Fruit fly (Drosophila melanogaster) whole organism, embryonic: ENCODE measurements around the gene Zip89B.
A peak's percentile ranks its signal among the peaks of the same experiment; 100 is the strongest.

ENCODE experiments used
- Ada2b ChIP-seq: fragments of 200-800 bp; sonication (Bioruptor generic); IDR thresholded peaks from 2 replicates; pipeline ENCODE4 v1.3.6; 2022; ENCODE audit warnings: missing biosample characterization, missing genetic modification characterization
- Adf1 ChIP-seq: fragments of 200-800 bp; sonication (Bioruptor generic); IDR thresholded peaks from 2 replicates; pipeline ENCODE4 v1.3.6; 2022; ENCODE audit warnings: missing biosample characterization, missing genetic modification characterization
- Asciz ChIP-seq: fragments of 200-800 bp; sonication (Bioruptor generic); optimal IDR thresholded peaks from 2 replicates; lab custom pipeline; 2017; ENCODE audit warnings: missing biosample characterization, mild to moderate bottlenecking, missing genetic modification characterization, missing genetic modification reagents
- Blimp-1 ChIP-seq: fragments of 200-800 bp; sonication (Bioruptor generic); optimal IDR thresholded peaks from 3 replicates; lab custom pipeline; 2018; ENCODE audit warnings: missing biosample characterization, missing genetic modification characterization, mild to moderate bottlenecking, moderate library complexity, missing genetic modification reagents
- CG10267 ChIP-seq: fragments of 200-800 bp; sonication (Bioruptor generic); optimal IDR thresholded peaks from 2 replicates; lab custom pipeline; 2018; ENCODE audit warnings: missing biosample characterization, mild to moderate bottlenecking, missing genetic modification characterization, moderate library complexity
- CG10321 ChIP-seq: fragments of 200-800 bp; sonication (Bioruptor generic); IDR thresholded peaks from 2 replicates; pipeline ENCODE4 v1.3.6; 2022; ENCODE audit warnings: missing biosample characterization, missing genetic modification characterization
- CG11696 ChIP-seq: fragments of 200-800 bp; sonication (Bioruptor generic); IDR thresholded peaks from 2 replicates; pipeline ENCODE4 v1.3.6; 2022; ENCODE audit warnings: missing biosample characterization, missing genetic modification characterization
- CG12769 ChIP-seq: fragments of 200-800 bp; sonication (Bioruptor generic); optimal IDR thresholded peaks from 2 replicates; lab custom pipeline; 2019; ENCODE audit warnings: missing biosample characterization, mild to moderate bottlenecking, missing genetic modification characterization, moderate library complexity
- CG13624 ChIP-seq: fragments of 200-800 bp; sonication (Bioruptor generic); optimal IDR thresholded peaks from 2 replicates; lab custom pipeline; 2016; ENCODE audit warnings: missing biosample characterization, missing genetic modification characterization
- CG13894 ChIP-seq: fragments of 200-800 bp; sonication (Bioruptor generic); optimal IDR thresholded peaks from 3 replicates; lab custom pipeline; 2018; ENCODE audit warnings: missing biosample characterization, mild to moderate bottlenecking, missing genetic modification characterization, moderate library complexity
- CG14441 ChIP-seq: fragments of 200-800 bp; sonication (Bioruptor generic); IDR thresholded peaks from 2 replicates; pipeline ENCODE4 v1.3.6; 2022; ENCODE audit warnings: missing biosample characterization, missing genetic modification characterization
- CG1529 ChIP-seq: fragments of 200-800 bp; sonication (Bioruptor generic); optimal IDR thresholded peaks from 3 replicates; lab custom pipeline; 2018; ENCODE audit warnings: missing biosample characterization, missing genetic modification characterization
- CG17385 ChIP-seq: fragments of 200-800 bp; sonication (Bioruptor generic); optimal IDR thresholded peaks from 3 replicates; lab custom pipeline; 2018; ENCODE audit warnings: missing biosample characterization, mild to moderate bottlenecking, missing genetic modification characterization
- CG17802 ChIP-seq: fragments of 200-800 bp; sonication (Bioruptor generic); optimal IDR thresholded peaks from 2 replicates; lab custom pipeline; 2018; ENCODE audit warnings: missing biosample characterization, mild to moderate bottlenecking, missing genetic modification characterization, moderate library complexity
- CG18476 ChIP-seq: fragments of 200-800 bp; sonication (Bioruptor generic); optimal IDR thresholded peaks from 2 replicates; lab custom pipeline; 2016; ENCODE audit warnings: missing biosample characterization, mild to moderate bottlenecking, missing genetic modification characterization
- CG2678 ChIP-seq: fragments of 200-800 bp; sonication (Bioruptor generic); optimal IDR thresholded peaks from 3 replicates; lab custom pipeline; 2019; ENCODE audit warnings: missing biosample characterization, mild to moderate bottlenecking, missing genetic modification characterization, moderate library complexity
- CG3065 ChIP-seq: fragments of 200-800 bp; sonication (Bioruptor generic); optimal IDR thresholded peaks from 2 replicates; lab custom pipeline; 2016; ENCODE audit warnings: missing biosample characterization, missing genetic modification characterization
- CG34224 ChIP-seq: fragments of 200-800 bp; sonication (Bioruptor generic); IDR thresholded peaks from 3 replicates; pipeline ENCODE4 v1.3.6; 2022; ENCODE audit warnings: missing biosample characterization, missing genetic modification characterization; ENCODE audit not compliant: partially characterized antibody
- CG4424 ChIP-seq: fragments of 200-800 bp; sonication (Bioruptor generic); optimal IDR thresholded peaks from 3 replicates; lab custom pipeline; 2016; ENCODE audit warnings: missing biosample characterization, missing genetic modification characterization
- CG4617 ChIP-seq: fragments of 200-800 bp; sonication (Bioruptor generic); optimal IDR thresholded peaks from 3 replicates; lab custom pipeline; 2016; ENCODE audit warnings: missing biosample characterization, missing genetic modification characterization, borderline replicate concordance
- CG4820 ChIP-seq: fragments of 200-800 bp; sonication (Bioruptor generic); optimal IDR thresholded peaks from 3 replicates; lab custom pipeline; 2016; ENCODE audit warnings: missing biosample characterization, missing genetic modification characterization
- CG5953 ChIP-seq: fragments of 200-800 bp; sonication (Bioruptor generic); IDR thresholded peaks from 2 replicates; pipeline ENCODE4 v1.3.6; 2022; ENCODE audit warnings: missing biosample characterization, missing genetic modification characterization
- CG8290 ChIP-seq, 3 experiments: fragments of 200-800 bp; sonication (Bioruptor generic); optimal IDR thresholded peaks; 2 replicates each; lab custom pipeline; 2016 to 2019; ENCODE audit warnings: missing biosample characterization in 3 of 3, missing genetic modification characterization in 3 of 3, mild to moderate bottlenecking in 2 of 3, moderate library complexity in 1 of 3
- CG8359 ChIP-seq: fragments of 200-800 bp; sonication (Bioruptor generic); optimal IDR thresholded peaks from 2 replicates; lab custom pipeline; 2017; ENCODE audit warnings: missing biosample characterization, mild to moderate bottlenecking, missing genetic modification characterization, borderline replicate concordance
- Fer3 ChIP-seq: fragments of 200-800 bp; sonication (Bioruptor generic); optimal IDR thresholded peaks from 2 replicates; lab custom pipeline; 2018; ENCODE audit warnings: missing biosample characterization, mild to moderate bottlenecking, missing genetic modification characterization, moderate library complexity
- H15 ChIP-seq: fragments of 200-800 bp; sonication (Bioruptor generic); IDR thresholded peaks from 3 replicates; pipeline ENCODE4 v1.3.6; 2022; ENCODE audit warnings: missing biosample characterization, missing genetic modification characterization
- Hey ChIP-seq: fragments of 200-800 bp; sonication (Bioruptor generic); optimal IDR thresholded peaks from 3 replicates; lab custom pipeline; 2018; ENCODE audit warnings: missing biosample characterization, mild to moderate bottlenecking, missing genetic modification characterization
- Hsf ChIP-seq: fragments of 200-800 bp; sonication (Bioruptor generic); optimal IDR thresholded peaks from 3 replicates; lab custom pipeline; 2016; ENCODE audit warnings: missing biosample characterization, missing genetic modification characterization
- Mad ChIP-seq: fragments of 200-800 bp; sonication (Bioruptor generic); optimal IDR thresholded peaks from 2 replicates; lab custom pipeline; 2016; ENCODE audit warnings: missing biosample characterization, missing genetic modification characterization
- Mes4 ChIP-seq: fragments of 200-800 bp; sonication (Bioruptor generic); optimal IDR thresholded peaks from 2 replicates; lab custom pipeline; 2016; ENCODE audit warnings: missing biosample characterization, missing genetic modification characterization
- NFAT ChIP-seq: fragments of 200-800 bp; sonication (Bioruptor generic); IDR thresholded peaks from 2 replicates; pipeline ENCODE4 v1.3.6; 2022; ENCODE audit warnings: missing biosample characterization, missing genetic modification characterization
- Pdp1 ChIP-seq, 2 experiments: fragments of 200-800 bp; sonication (Bioruptor generic); optimal IDR thresholded peaks; 3 replicates each; lab custom pipeline; 2016; ENCODE audit warnings: missing biosample characterization in 2 of 2, missing genetic modification characterization in 2 of 2, mild to moderate bottlenecking in 1 of 2, moderate library complexity in 1 of 2
- Ptx1 ChIP-seq: fragments of 200-800 bp; sonication (Bioruptor generic); IDR thresholded peaks from 2 replicates; pipeline ENCODE4 v1.3.6; 2022; ENCODE audit warnings: missing biosample characterization, missing genetic modification characterization
- bab2 ChIP-seq: fragments of 200-800 bp; sonication (Bioruptor generic); optimal IDR thresholded peaks from 2 replicates; lab custom pipeline; 2016; ENCODE audit warnings: missing biosample characterization, missing genetic modification characterization
- bowl ChIP-seq: fragments of 200-800 bp; sonication (Bioruptor generic); IDR thresholded peaks from 2 replicates; pipeline ENCODE4 v1.3.6; 2022; ENCODE audit warnings: missing biosample characterization, missing genetic modification characterization
- cwo ChIP-seq: fragments of 200-800 bp; sonication (Bioruptor generic); optimal IDR thresholded peaks from 3 replicates; lab custom pipeline; 2017; ENCODE audit warnings: missing biosample characterization, missing genetic modification characterization, mild to moderate bottlenecking, moderate library complexity, missing genetic modification reagents
- dan ChIP-seq: fragments of 200-800 bp; sonication (Bioruptor generic); IDR thresholded peaks from 2 replicates; pipeline ENCODE4 v1.3.6; 2022; ENCODE audit warnings: missing biosample characterization, missing genetic modification characterization
- dm ChIP-seq: fragments of 200-800 bp; sonication (Bioruptor generic); optimal IDR thresholded peaks from 3 replicates; lab custom pipeline; 2016; ENCODE audit warnings: missing biosample characterization, missing genetic modification characterization
- exex ChIP-seq: fragments of 200-800 bp; sonication (Bioruptor generic); optimal IDR thresholded peaks from 4 replicates; lab custom pipeline; 2018; ENCODE audit warnings: missing biosample characterization, mild to moderate bottlenecking, missing genetic modification characterization, moderate library complexity
- ftz-f1 ChIP-seq: fragments of 200-800 bp; sonication (Bioruptor generic); optimal IDR thresholded peaks from 2 replicates; lab custom pipeline; 2016; ENCODE audit warnings: missing biosample characterization, missing genetic modification characterization
- gce ChIP-seq: fragments of 200-800 bp; sonication (Bioruptor generic); IDR thresholded peaks from 3 replicates; pipeline ENCODE4 v1.3.6; 2022; ENCODE audit warnings: missing biosample characterization, missing genetic modification characterization
- grn ChIP-seq: fragments of 200-800 bp; sonication (Bioruptor generic); optimal IDR thresholded peaks from 3 replicates; lab custom pipeline; 2017; ENCODE audit warnings: missing biosample characterization, missing genetic modification characterization
- ken ChIP-seq: fragments of 200-800 bp; sonication (Bioruptor generic); IDR thresholded peaks from 3 replicates; pipeline ENCODE4 v1.3.6; 2022; ENCODE audit warnings: missing biosample characterization, missing genetic modification characterization
- pb ChIP-seq: fragments of 200-800 bp; sonication (Bioruptor generic); optimal IDR thresholded peaks from 3 replicates; lab custom pipeline; 2016; ENCODE audit warnings: missing biosample characterization, missing genetic modification characterization
- sens ChIP-seq: fragments of 200-800 bp; sonication (Bioruptor generic); peaks from one replicate; lab custom pipeline; 2016; ENCODE audit warnings: missing biosample characterization, missing genetic modification characterization
- ssp ChIP-seq: fragments of 200-800 bp; sonication (Bioruptor generic); IDR thresholded peaks from 2 replicates; pipeline ENCODE4 v1.3.6; 2022; ENCODE audit warnings: missing biosample characterization, missing genetic modification characterization

Gene Zip89B

dm6 chr3R:16337053-16337385, 31.5 kb downstream of the Zip89B start (continued):
- TF ChIP-seq H15 (GFP tag; lab: Robert Waterston, UW): peak; percentile 39; the same call in 1 of the 3 replicates
- TF ChIP-seq CG13624 (GFP tag; lab: Kevin White, UChicago): no peak
- TF ChIP-seq Ptx1: peak; percentile 27; the same call in 1 of the 2 replicates
- peak; percentile 12 for TF ChIP-seq Mes4 (GFP tag; lab: Kevin White, UChicago)
- no peak for TF ChIP-seq gce
- TF ChIP-seq CG1529: peak; percentile 2
- TF ChIP-seq CG11696 (GFP tag; lab: Robert Waterston, UW): 0 out of 2 replicates have a peak, but pooled peaks have one; percentile 35
- TF ChIP-seq Ada2b (GFP tag; lab: Robert Waterston, UW): no peak
- TF ChIP-seq CG2678 (tag; lab: Kevin White, UChicago): peak; percentile 27
- peak; percentile 62 for TF ChIP-seq Blimp-1
- TF ChIP-seq CG4820 (GFP tag; lab: Kevin White, UChicago): peak; percentile 61
- peak; percentile 55 to 58 for TF ChIP-seq Pdp1 (GFP tag; optimal IDR thresholded peaks at IDR 0.05; lab: Kevin White, UChicago)
- TF ChIP-seq dan (GFP tag; lab: Robert Waterston, UW): peak; percentile 78
- TF ChIP-seq dm (GFP tag; lab: Kevin White, UChicago): peak; percentile 10
- TF ChIP-seq CG4617 (GFP tag; lab: Kevin White, UChicago): peak; percentile 2
- TF ChIP-seq Hsf (GFP tag; lab: Kevin White, UChicago): peak; percentile 46
- 0 out of 3 replicates have a peak, but pooled peaks have one; percentile 16 for TF ChIP-seq ken (GFP tag; lab: Robert Waterston, UW)
- peak; percentile 3 for TF ChIP-seq pb (GFP tag; lab: Kevin White, UChicago)
- TF ChIP-seq sens (GFP tag; lab: Kevin White, UChicago): peak; percentile 97
- peak; percentile 63 for TF ChIP-seq CG8359 (GFP tag; lab: Kevin White, UChicago)
- peak; percentile 13 for TF ChIP-seq CG17385 (GFP tag; lab: Kevin White, UChicago)
- peak; percentile 37 for TF ChIP-seq CG3065 (GFP tag; lab: Kevin White, UChicago)
- no peak for TF ChIP-seq bowl (GFP tag; lab: Robert Waterston, UW)
- TF ChIP-seq CG10321 (GFP tag; lab: Robert Waterston, UW): no peak
- TF ChIP-seq Hey (tag; lab: Kevin White, UChicago): no peak
- no peak for TF ChIP-seq cwo (GFP tag; lab: Kevin White, UChicago)
- TF ChIP-seq CG10267: peak; percentile 78
- TF ChIP-seq Mad (GFP tag; lab: Kevin White, UChicago): no peak
- no peak for TF ChIP-seq NFAT
- TF ChIP-seq CG34224: no peak
- no peak for TF ChIP-seq CG14441 (GFP tag; lab: Robert Waterston, UW)
- peak; percentile 35 for TF ChIP-seq CG18476 (GFP tag; lab: Kevin White, UChicago)
- peak; percentile 33 for TF ChIP-seq Asciz (GFP tag; lab: Kevin White, UChicago)
- TF ChIP-seq ssp (GFP tag; lab: Robert Waterston, UW): peak; percentile 45; the same call in 1 of the 2 replicates
- TF ChIP-seq Fer3 (tag; lab: Kevin White, UChicago): peak; percentile 20
- TF ChIP-seq CG5953 (GFP tag; lab: Robert Waterston, UW): no peak

- TF ChIP-seq exex (tag; lab: Kevin White, UChicago) (peak; percentile 86), CG4424 (GFP tag; lab: Kevin White, UChicago) (no peak), sens (GFP tag; lab: Kevin White, UChicago) (peak; percentile 41), bab2 (no peak), grn (peak; percentile 58), CG12769 (tag; lab: Kevin White, UChicago) (no peak), Pdp1 (GFP tag; optimal IDR thresholded peaks at IDR 0.05; lab: Kevin White, UChicago) (peak in 1 of 2 experiments; percentile 20), ftz-f1 (GFP tag; lab: Kevin White, UChicago) (no peak), CG13894 (tag; lab: Kevin White, UChicago) (peak; percentile 63), CG17802 (tag; lab: Kevin White, UChicago) (no peak), CG8290 (GFP tag; optimal IDR thresholded peaks at IDR 0.05; lab: Kevin White, UChicago) (no peak), CG8290 (tag; optimal IDR thresholded peaks at IDR 0.05; lab: Kevin White, UChicago) (no peak), Adf1 (GFP tag; lab: Robert Waterston, UW) (no peak)
These were observed 32.3 kb downstream of the Zip89B start for dm6 chr3R:16337863-16338262.
